Fruit fly (Drosophila melanogaster) whole organism, embryonic: ENCODE data around the gene CG42305.

Experiments
- Atf6 ChIP-seq: fragments of 200-800 bp; sonication (Bioruptor generic); IDR thresholded peaks from 2 replicates; pipeline ENCODE4 v1.3.6; 2022; ENCODE audit warnings: missing biosample characterization, missing genetic modification characterization
- B-H1 ChIP-seq: fragments of 200-800 bp; sonication (Bioruptor generic); IDR thresholded peaks from 3 replicates; pipeline ENCODE4 v1.3.6; 2022; ENCODE audit warnings: missing biosample characterization, missing genetic modification characterization
- Bgb ChIP-seq: fragments of 200-800 bp; sonication (Bioruptor generic); IDR thresholded peaks from 2 replicates; pipeline ENCODE4 v1.3.6; 2022; ENCODE audit warnings: missing biosample characterization, missing genetic modification characterization; ENCODE audit not compliant: partially characterized antibody
- CG12219 ChIP-seq: fragments of 200-800 bp; sonication (Bioruptor generic); optimal IDR thresholded peaks from 3 replicates; lab custom pipeline; 2018; ENCODE audit warnings: missing biosample characterization, mild to moderate bottlenecking, missing genetic modification characterization
- CG13894 ChIP-seq: fragments of 200-800 bp; sonication (Bioruptor generic); optimal IDR thresholded peaks from 3 replicates; lab custom pipeline; 2018; ENCODE audit warnings: missing biosample characterization, mild to moderate bottlenecking, missing genetic modification characterization, moderate library complexity
- CG15269 ChIP-seq: fragments of 200-800 bp; sonication (Bioruptor generic); optimal IDR thresholded peaks from 2 replicates; lab custom pipeline; 2018; ENCODE audit warnings: missing biosample characterization, mild to moderate bottlenecking, missing genetic modification characterization, moderate library complexity
- CG18262 ChIP-seq: fragments of 200-800 bp; optimal IDR thresholded peaks from 3 replicates; lab custom pipeline; 2019; ENCODE audit warnings: missing biosample characterization, mild to moderate bottlenecking, missing genetic modification characterization, moderate library complexity
- CG1832 ChIP-seq: fragments of 200-800 bp; sonication (Bioruptor generic); optimal IDR thresholded peaks from 2 replicates; lab custom pipeline; 2017; ENCODE audit warnings: missing biosample characterization, mild to moderate bottlenecking, missing genetic modification characterization, inconsistent platforms
- CG2199 ChIP-seq: fragments of 200-800 bp; sonication (Bioruptor generic); IDR thresholded peaks from 3 replicates; pipeline ENCODE4 v1.3.6; 2022; ENCODE audit warnings: missing biosample characterization, missing genetic modification characterization
- CG3065 ChIP-seq: fragments of 200-800 bp; sonication (Bioruptor generic); optimal IDR thresholded peaks from 2 replicates; lab custom pipeline; 2016; ENCODE audit warnings: missing biosample characterization, missing genetic modification characterization
- CG3281 ChIP-seq: fragments of 200-800 bp; sonication (Bioruptor generic); optimal IDR thresholded peaks from 3 replicates; lab custom pipeline; 2017; ENCODE audit warnings: missing biosample characterization, mild to moderate bottlenecking, missing genetic modification characterization
- CG34422 ChIP-seq: fragments of 200-800 bp; sonication (Bioruptor generic); IDR thresholded peaks from 3 replicates; pipeline ENCODE4 v1.3.6; 2022; ENCODE audit warnings: missing biosample characterization, missing genetic modification characterization
- CG6175 ChIP-seq: fragments of 200-800 bp; sonication (Bioruptor generic); IDR thresholded peaks from 3 replicates; pipeline ENCODE4 v1.3.6; 2022; ENCODE audit warnings: missing biosample characterization, missing genetic modification characterization
- CG6254 ChIP-seq: fragments of 200-800 bp; sonication (Bioruptor generic); optimal IDR thresholded peaks from 3 replicates; lab custom pipeline; 2017; ENCODE audit warnings: mild to moderate bottlenecking, missing biosample characterization, missing genetic modification reagents, missing genetic modification characterization
- CG6689 ChIP-seq: fragments of 200-800 bp; sonication (Bioruptor generic); IDR thresholded peaks from 2 replicates; pipeline ENCODE4 v1.3.6; 2022; ENCODE audit warnings: missing biosample characterization, missing genetic modification characterization
- CG9727 ChIP-seq: fragments of 200-800 bp; sonication (Bioruptor generic); optimal IDR thresholded peaks from 3 replicates; lab custom pipeline; 2017; ENCODE audit warnings: missing biosample characterization, mild to moderate bottlenecking, missing genetic modification characterization
- CTCF ChIP-seq: fragments of 200-800 bp; sonication (Bioruptor generic); optimal IDR thresholded peaks from 2 replicates; lab custom pipeline; 2017; ENCODE audit warnings: missing biosample characterization, mild to moderate bottlenecking, missing genetic modification characterization, moderate library complexity
- D ChIP-seq, 2 experiments: fragments of 200-800 bp in 1 of 2; fragments of >200 bp in 1 of 2; sonication (Bioruptor generic) in 1 of 2; optimal IDR thresholded peaks; 2 replicates in 1 of 2; 3 replicates in 1 of 2; lab custom pipeline; 2017; ENCODE audit warnings: mild to moderate bottlenecking in 1 of 2, missing biosample characterization in 1 of 2, missing genetic modification characterization in 1 of 2, missing genetic modification reagents in 1 of 2
- Dad ChIP-seq: fragments of 200-800 bp; sonication (Bioruptor generic); optimal IDR thresholded peaks from 3 replicates; lab custom pipeline; 2016; ENCODE audit warnings: missing biosample characterization, missing genetic modification characterization
- H2.0 ChIP-seq: fragments of 200-800 bp; sonication (Bioruptor generic); IDR thresholded peaks from 2 replicates; pipeline ENCODE4 v1.3.6; 2022; ENCODE audit warnings: missing biosample characterization, missing genetic modification characterization
- HLH4C ChIP-seq: fragments of 200-800 bp; sonication (Bioruptor generic); IDR thresholded peaks from 3 replicates; pipeline ENCODE4 v1.3.6; 2022; ENCODE audit warnings: missing biosample characterization, missing genetic modification characterization; ENCODE audit not compliant: partially characterized antibody
- HmgZ ChIP-seq: fragments of 200-800 bp; sonication (Bioruptor generic); optimal IDR thresholded peaks from 2 replicates; lab custom pipeline; 2018; ENCODE audit warnings: missing biosample characterization, mild to moderate bottlenecking, missing genetic modification characterization
- Kr ChIP-seq: fragments of 200-800 bp; sonication (Bioruptor generic); optimal IDR thresholded peaks from 2 replicates; lab custom pipeline; 2017; ENCODE audit warnings: missing biosample characterization, mild to moderate bottlenecking, missing genetic modification characterization
- Lpt ChIP-seq: fragments of >200 bp; optimal IDR thresholded peaks from 2 replicates; lab custom pipeline; 2018; ENCODE audit warnings: missing biosample characterization, missing genetic modification characterization
- Nf-YC ChIP-seq: fragments of 200-800 bp; optimal IDR thresholded peaks from 3 replicates; lab custom pipeline; 2019; ENCODE audit warnings: missing biosample characterization, mild to moderate bottlenecking, missing genetic modification characterization, moderate library complexity
- Pdp1 ChIP-seq, 2 experiments: fragments of 200-800 bp; sonication (Bioruptor generic); optimal IDR thresholded peaks; 3 replicates each; lab custom pipeline; 2016; ENCODE audit warnings: missing biosample characterization in 2 of 2, missing genetic modification characterization in 2 of 2, mild to moderate bottlenecking in 1 of 2, moderate library complexity in 1 of 2
- Sry-δ ChIP-seq: fragments of 200-800 bp; sonication (Bioruptor generic); optimal IDR thresholded peaks from 2 replicates; lab custom pipeline; 2016; ENCODE audit warnings: missing biosample characterization, missing genetic modification characterization
- abd-A ChIP-seq: fragments of 200-800 bp; sonication (Bioruptor generic); optimal IDR thresholded peaks from 3 replicates; lab custom pipeline; 2019; ENCODE audit warnings: missing biosample characterization, mild to moderate bottlenecking, missing genetic modification characterization, moderate library complexity
- amos ChIP-seq: fragments of 200-800 bp; sonication (Bioruptor generic); IDR thresholded peaks from 2 replicates; pipeline ENCODE4 v1.3.6; 2022; ENCODE audit warnings: missing biosample characterization, missing genetic modification characterization; ENCODE audit not compliant: partially characterized antibody
- ato ChIP-seq: fragments of 200-800 bp; sonication (Bioruptor generic); IDR thresholded peaks from 2 replicates; pipeline ENCODE4 v1.3.6; 2022; ENCODE audit warnings: missing biosample characterization, missing genetic modification characterization; ENCODE audit not compliant: partially characterized antibody
- crol ChIP-seq: fragments of 200-800 bp; sonication (Bioruptor generic); IDR thresholded peaks from 2 replicates; pipeline ENCODE4 v1.3.6; 2022; ENCODE audit warnings: missing biosample characterization, missing genetic modification characterization
- fru ChIP-seq: fragments of >200 bp; optimal IDR thresholded peaks from 2 replicates; lab custom pipeline; 2017
- ftz-f1 ChIP-seq: fragments of 200-800 bp; sonication (Bioruptor generic); optimal IDR thresholded peaks from 2 replicates; lab custom pipeline; 2016; ENCODE audit warnings: missing biosample characterization, missing genetic modification characterization
- gce ChIP-seq: fragments of 200-800 bp; sonication (Bioruptor generic); IDR thresholded peaks from 3 replicates; pipeline ENCODE4 v1.3.6; 2022; ENCODE audit warnings: missing biosample characterization, missing genetic modification characterization
- gfzf ChIP-seq: fragments of 200-800 bp; sonication (Bioruptor generic); optimal IDR thresholded peaks from 2 replicates; lab custom pipeline; 2016; ENCODE audit warnings: missing biosample characterization, mild to moderate bottlenecking, missing genetic modification characterization, moderate library complexity
- knrl ChIP-seq: fragments of 200-800 bp; sonication (Bioruptor generic); IDR thresholded peaks from 3 replicates; pipeline ENCODE4 v1.3.6; 2022; ENCODE audit warnings: missing biosample characterization, missing genetic modification characterization; ENCODE audit not compliant: partially characterized antibody
- lab ChIP-seq: fragments of 200-800 bp; sonication (Bioruptor generic); optimal IDR thresholded peaks from 3 replicates; lab custom pipeline; 2017; ENCODE audit warnings: missing biosample characterization, missing genetic modification characterization, mild to moderate bottlenecking, moderate library complexity, missing genetic modification reagents
- mam ChIP-seq: fragments of 200-800 bp; sonication (Bioruptor generic); optimal IDR thresholded peaks from 3 replicates; lab custom pipeline; 2016; ENCODE audit warnings: missing biosample characterization, missing genetic modification characterization
- pros ChIP-seq: fragments of 200-800 bp; sonication (Bioruptor generic); optimal IDR thresholded peaks from 3 replicates; lab custom pipeline; 2019; ENCODE audit warnings: missing biosample characterization, mild to moderate bottlenecking, missing genetic modification characterization, moderate library complexity
- rib ChIP-seq: fragments of 200-800 bp; sonication (Bioruptor generic); IDR thresholded peaks from 2 replicates; pipeline ENCODE4 v1.3.6; 2022; ENCODE audit warnings: missing biosample characterization, missing genetic modification characterization
- sens ChIP-seq: fragments of 200-800 bp; sonication (Bioruptor generic); peaks from one replicate; lab custom pipeline; 2016; ENCODE audit warnings: missing biosample characterization, missing genetic modification characterization
- sisA ChIP-seq: fragments of 200-800 bp; sonication (Bioruptor generic); IDR thresholded peaks from 2 replicates; pipeline ENCODE4 v1.3.6; 2022; ENCODE audit warnings: missing biosample characterization, missing genetic modification characterization
- stwl ChIP-seq: fragments of 200-800 bp; sonication (Bioruptor generic); optimal IDR thresholded peaks from 3 replicates; lab custom pipeline; 2018; ENCODE audit warnings: missing biosample characterization, mild to moderate bottlenecking, missing genetic modification characterization, moderate library complexity
- tgo ChIP-seq: fragments of 200-800 bp; sonication (Bioruptor generic); IDR thresholded peaks from 3 replicates; pipeline ENCODE4 v1.3.6; 2022; ENCODE audit warnings: missing biosample characterization, missing genetic modification characterization
- tll ChIP-seq, 2 experiments: fragments of 200-800 bp in 1 of 2; fragments of >200 bp in 1 of 2; sonication (Bioruptor generic) in 1 of 2; optimal IDR thresholded peaks; 2 replicates each; lab custom pipeline; 2017 to 2019; ENCODE audit warnings: missing biosample characterization in 2 of 2, missing genetic modification characterization in 2 of 2, mild to moderate bottlenecking in 1 of 2, moderate library complexity in 1 of 2
- wek ChIP-seq: fragments of 200-800 bp; sonication (Bioruptor generic); optimal IDR thresholded peaks from 3 replicates; lab custom pipeline; 2018; ENCODE audit warnings: missing biosample characterization, mild to moderate bottlenecking, missing genetic modification characterization, moderate library complexity

CG42305 gene

dm6 chr2L:18815194-18815593 lies 2.7 kb downstream of the CG42305 start (continued):
- TF ChIP-seq crol (GFP tag; lab: Robert Waterston, UW) (peak; percentile 83), B-H1 (GFP tag; lab: Robert Waterston, UW) (no peak), D (optimal IDR thresholded peaks at IDR 0.05; lab: Kevin White, UChicago) (no peak), D (GFP tag; optimal IDR thresholded peaks at IDR 0.05; lab: Kevin White, UChicago) (peak; percentile 27), gfzf (GFP tag; lab: Kevin White, UChicago) (no peak), CG6689 (GFP tag; lab: Robert Waterston, UW) (no peak), CG15269 (tag; lab: Kevin White, UChicago) (no peak), Dad (GFP tag; lab: Kevin White, UChicago) (no peak), tll (GFP tag; optimal IDR thresholded peaks at IDR 0.05; lab: Kevin White, UChicago) (peak in 1 of 2 experiments; percentile 59), abd-A (tag; lab: Kevin White, UChicago) (peak; percentile 92), pros (GFP tag; lab: Kevin White, UChicago) (peak; percentile 68), Nf-YC (tag; lab: Kevin White, UChicago) (peak; percentile 29)

DNA sequence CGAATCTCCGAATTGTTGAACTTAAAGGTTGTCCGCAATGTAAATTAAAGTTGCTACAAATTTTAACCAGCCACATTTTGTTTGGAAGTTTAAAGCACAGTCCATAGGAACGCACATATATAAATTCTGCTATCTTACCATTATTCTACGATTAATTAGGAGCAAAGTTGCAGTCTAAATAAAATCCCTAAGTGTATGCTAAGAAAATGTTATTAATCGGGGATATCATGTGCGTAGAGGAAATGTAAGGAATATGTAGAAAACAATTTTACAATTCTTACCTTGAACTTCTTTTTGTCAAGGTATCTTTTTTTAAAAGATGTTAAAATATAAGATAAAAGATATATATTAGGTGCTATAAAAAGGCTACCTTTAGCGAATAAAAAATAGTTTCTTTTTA lies 5.9 kb downstream of the CG42305 start:
- no peak for TF ChIP-seq Lpt
- no peak for TF ChIP-seq ato (GFP tag; lab: Robert Waterston, UW)
- TF ChIP-seq Sry-δ (GFP tag; lab: Kevin White, UChicago) = no peak
- TF ChIP-seq H2.0 = no peak
- TF ChIP-seq Bgb (GFP tag; lab: Robert Waterston, UW) = peak; percentile 65
- TF ChIP-seq amos (GFP tag; lab: Robert Waterston, UW) = peak; percentile 48; the same call in 1 of the 2 replicates
- peak; percentile 70 for TF ChIP-seq ftz-f1 (GFP tag; lab: Kevin White, UChicago)
- peak; percentile 21 for TF ChIP-seq sens (GFP tag; lab: Kevin White, UChicago)
- no peak for TF ChIP-seq CG6175 (GFP tag; lab: Robert Waterston, UW)
- TF ChIP-seq stwl (tag; lab: Kevin White, UChicago) = peak; percentile 16
- peak; percentile 21; the same call in 1 of the 3 replicates for TF ChIP-seq CG2199 (GFP tag; lab: Robert Waterston, UW)
- peak; percentile 59 for TF ChIP-seq CTCF (GFP tag; lab: Kevin White, UChicago)
- peak; percentile 39; the same call in 2 of the 3 replicates for TF ChIP-seq knrl (GFP tag; lab: Robert Waterston, UW)

- TF ChIP-seq HmgZ (no peak), sens (GFP tag; lab: Kevin White, UChicago) (no peak), CG2199 (GFP tag; lab: Robert Waterston, UW) (no peak), CG15269 (tag; lab: Kevin White, UChicago) (no peak), Pdp1 (GFP tag; optimal IDR thresholded peaks at IDR 0.05; lab: Kevin White, UChicago) (peak in 1 of 2 experiments; percentile 77), CG18262 (tag; lab: Kevin White, UChicago) (no peak)
Observed at dm6 chr2L:18819044-18819443, 6.6 kb downstream of the CG42305 start, which contains the start of gene Ugt36F1. Gene Ugt36F1 (plus strand): TSS chr2L:18819344.

DNA sequence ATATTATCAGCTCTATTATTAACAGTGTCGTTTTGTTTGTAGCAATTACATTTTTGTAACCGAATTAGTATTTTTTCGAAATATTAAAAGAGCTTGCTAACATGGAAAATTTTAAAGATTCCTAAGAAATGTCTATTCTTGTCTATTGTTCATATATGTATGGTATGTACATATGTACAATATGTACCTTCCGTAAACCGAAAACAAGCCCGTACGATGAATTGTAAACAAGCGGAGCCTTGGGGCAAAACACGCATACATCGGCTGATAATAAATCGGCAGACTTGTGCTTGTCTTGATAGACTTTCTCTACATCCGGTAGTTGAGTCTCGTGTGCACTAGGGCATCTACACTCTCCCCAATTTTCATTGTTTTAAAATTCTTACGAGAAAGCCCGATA lies 10.4 kb downstream of the CG42305 start:
- TF ChIP-seq CG6254 (GFP tag; lab: Kevin White, UChicago) = peak; percentile 38
- TF ChIP-seq rib (GFP tag; lab: Robert Waterston, UW) = no peak
- TF ChIP-seq CG34422 (GFP tag; lab: Robert Waterston, UW) = no peak
- TF ChIP-seq tgo (GFP tag; lab: Robert Waterston, UW) = no peak
- no peak for TF ChIP-seq mam (GFP tag; lab: Kevin White, UChicago)
- TF ChIP-seq CG12219 (GFP tag; lab: Kevin White, UChicago) = no peak
- no peak for TF ChIP-seq HLH4C (GFP tag; lab: Robert Waterston, UW)
- peak; percentile 49; the same call in 1 of the 3 replicates for TF ChIP-seq gce (GFP tag; lab: Robert Waterston, UW)
- peak; percentile 72 for TF ChIP-seq lab (GFP tag; lab: Kevin White, UChicago)
- no peak for TF ChIP-seq CG3065 (GFP tag; lab: Kevin White, UChicago)
- peak; percentile 75 for TF ChIP-seq wek (GFP tag; lab: Kevin White, UChicago)
- TF ChIP-seq Atf6 (GFP tag; lab: Robert Waterston, UW) = peak; percentile 69
- TF ChIP-seq CG1832 (GFP tag; lab: Kevin White, UChicago) = no peak
- TF ChIP-seq CG9727 = peak; percentile 35
- TF ChIP-seq CG13894 (tag; lab: Kevin White, UChicago) = no peak
- peak; percentile 8 for TF ChIP-seq CG3281 (GFP tag; lab: Kevin White, UChicago)
- no peak for TF ChIP-seq fru (lab: Kevin White, UChicago)
- no peak for TF ChIP-seq sisA (GFP tag; lab: Robert Waterston, UW)
- no peak for TF ChIP-seq Kr (GFP tag; lab: Kevin White, UChicago)
- TF ChIP-seq H2.0 = no peak
